Worm (Caenorhabditis elegans) whole organism, late embryonic: ENCODE results near the gene magi-1.

Source experiments
- elt-2 ChIP-seq: sonication (generic microtip); optimal IDR thresholded peaks from 2 replicates; lab custom pipeline; 2016; ENCODE audit warnings: missing genetic modification reagents, missing genetic modification characterization, missing compliant biosample characterization
- elt-4 ChIP-seq: sonication (generic microtip); optimal IDR thresholded peaks from 2 replicates; lab custom pipeline; 2016; ENCODE audit warnings: missing genetic modification characterization, missing compliant biosample characterization
- eyg-1 ChIP-seq: sonication (generic microtip); optimal IDR thresholded peaks from 2 replicates; lab custom pipeline; 2016; ENCODE audit warnings: missing genotype, missing genetic modification characterization, missing compliant biosample characterization
- fkh-10 ChIP-seq: fragments of 150-350 bp; optimal IDR thresholded peaks from 2 replicates; lab custom pipeline; 2014; ENCODE audit warnings: missing biosample characterization, missing genetic modification reagents, missing genetic modification characterization
- pag-3 ChIP-seq: sonication (generic microtip); optimal IDR thresholded peaks from 2 replicates; lab custom pipeline; 2016; ENCODE audit warnings: missing compliant biosample characterization, missing genetic modification characterization, borderline replicate concordance
- pat-9 ChIP-seq: fragments of 200-800 bp; sonication (Bioruptor generic); optimal IDR thresholded peaks from 2 replicates; lab custom pipeline; 2018; ENCODE audit warnings: mild to moderate bottlenecking, missing genetic modification characterization, moderate library complexity, missing compliant biosample characterization
- pax-1 ChIP-seq: fragments of 150-350 bp; optimal IDR thresholded peaks from 2 replicates; lab custom pipeline; 2014; ENCODE audit warnings: missing biosample characterization, missing genetic modification characterization
- pha-2 ChIP-seq: sonication (generic microtip); optimal IDR thresholded peaks from 2 replicates; lab custom pipeline; 2017; ENCODE audit warnings: mild to moderate bottlenecking, missing genetic modification characterization, missing compliant biosample characterization
- sox-4 ChIP-seq: sonication (generic microtip); optimal IDR thresholded peaks from 2 replicates; lab custom pipeline; 2017; ENCODE audit warnings: mild to moderate bottlenecking, missing genetic modification characterization, inconsistent platforms, missing compliant biosample characterization
- tbx-2 ChIP-seq: sonication (generic microtip); optimal IDR thresholded peaks from 2 replicates; lab custom pipeline; 2016; ENCODE audit warnings: missing genetic modification characterization, missing compliant biosample characterization
- ttx-3 ChIP-seq: sonication (generic microtip); optimal IDR thresholded peaks from 2 replicates; lab custom pipeline; 2016; ENCODE audit warnings: missing genetic modification reagents, missing genetic modification characterization, missing compliant biosample characterization
- unc-86 ChIP-seq: sonication (generic microtip); optimal IDR thresholded peaks from 2 replicates; lab custom pipeline; 2016; ENCODE audit warnings: missing genetic modification characterization, missing compliant biosample characterization

- TF ChIP-seq fkh-10 (GFP tag; lab: Kevin White, UChicago), result no peak
- TF ChIP-seq ttx-3, result no peak
- TF ChIP-seq elt-2 (tag; lab: Kevin White, UChicago), result no peak
- TF ChIP-seq unc-86 (tag; lab: Kevin White, UChicago), result no peak
- no peak for TF ChIP-seq tbx-2 (tag; lab: Kevin White, UChicago)
- no peak for TF ChIP-seq pha-2 (tag; lab: Kevin White, UChicago)
- TF ChIP-seq pag-3 (tag; lab: Kevin White, UChicago), result no peak
- TF ChIP-seq elt-4 (tag; lab: Kevin White, UChicago), result no peak
- no peak for TF ChIP-seq pat-9 (tag; lab: Kevin White, UChicago)
- TF ChIP-seq eyg-1 (tag; lab: Kevin White, UChicago), result no peak
- no peak for TF ChIP-seq sox-4
- TF ChIP-seq pax-1 (tag; lab: Kevin White, UChicago), result no peak
Measured at ce11 chrIV:11681905-11682304, 32.9 kb upstream of the magi-1 start, which contains the start of gene ZK792.4.
